Fruit fly (Drosophila melanogaster): ENCODE results near the gene CG18284.

CG18284 gene

DNA sequence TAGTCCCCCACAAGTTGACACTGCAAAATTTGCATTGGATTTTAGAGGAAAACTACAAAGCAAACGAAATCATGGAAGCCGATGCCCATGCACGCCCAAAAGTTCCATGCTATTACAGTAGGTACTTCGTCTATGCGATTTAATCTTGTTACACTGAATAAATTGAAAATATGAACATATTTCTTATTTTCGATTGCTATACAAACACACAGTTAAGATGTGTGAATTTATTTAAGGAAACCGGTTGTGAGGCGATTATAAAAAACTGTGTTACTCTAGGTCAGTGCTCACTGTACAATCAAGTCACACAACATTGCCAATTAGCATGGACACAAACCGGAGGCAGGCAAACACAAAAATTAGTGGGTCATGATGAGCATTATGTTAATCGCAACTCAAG, 21.8 kb downstream of the CG18284 start (continued):
- TF ChIP-seq CG15514 (GFP tag; optimal IDR thresholded peaks at IDR 0.05), result peak; percentile 53
- peak; percentile 86 for TF ChIP-seq zfh1 (GFP tag; IDR thresholded peaks at IDR 0.05)
- TF ChIP-seq CG3726 (GFP tag; IDR thresholded peaks at IDR 0.05), result peak; percentile 73; the same call in 2 of the 3 replicates
- peak; percentile 67 for TF ChIP-seq CG8089 (GFP tag; optimal IDR thresholded peaks at IDR 0.05)
- peak; percentile 90 for TF ChIP-seq lmd (GFP tag; IDR thresholded peaks at IDR 0.05)
- no peak for TF ChIP-seq usp (GFP tag; optimal IDR thresholded peaks at IDR 0.05)
- TF ChIP-seq inv (GFP tag; IDR thresholded peaks at IDR 0.05; ENCODE audit: partially characterized antibody), result no peak
- peak; percentile 47 for TF ChIP-seq Nf-YC (tag; optimal IDR thresholded peaks at IDR 0.05)
- TF ChIP-seq CG1603 (tag; optimal IDR thresholded peaks at IDR 0.05), result peak; percentile 81
- peak; percentile 43 for TF ChIP-seq CG3407 (GFP tag; optimal IDR thresholded peaks at IDR 0.05)
- TF ChIP-seq Stat92E (GFP tag; optimal IDR thresholded peaks at IDR 0.05), result no peak
- TF ChIP-seq CG1832 (GFP tag; optimal IDR thresholded peaks at IDR 0.05), result no peak
- TF ChIP-seq onecut (GFP tag; IDR thresholded peaks at IDR 0.05), result peak; percentile 61
- TF ChIP-seq unc-4 (GFP tag; IDR thresholded peaks at IDR 0.05; ENCODE audit: partially characterized antibody), result no peak
- TF ChIP-seq CG16815 (GFP tag; optimal IDR thresholded peaks at IDR 0.05), result peak; percentile 58
- peak; percentile 70 for TF ChIP-seq CG9215 (GFP tag; IDR thresholded peaks at IDR 0.05)
- no peak for TF ChIP-seq Opbp (GFP tag; IDR thresholded peaks at IDR 0.05; ENCODE audit: partially characterized antibody)
- TF ChIP-seq CG6765 (GFP tag; optimal IDR thresholded peaks at IDR 0.05), result no peak
- peak; percentile 92 for TF ChIP-seq Ada2b (GFP tag; IDR thresholded peaks at IDR 0.05)
- no peak for TF ChIP-seq Spps (tag; optimal IDR thresholded peaks at IDR 0.05)
- peak; percentile 77; the same call in 2 of the 3 replicates for TF ChIP-seq gce (GFP tag; IDR thresholded peaks at IDR 0.05)
- TF ChIP-seq CG6254 (GFP tag; optimal IDR thresholded peaks at IDR 0.05), result no peak
- peak; percentile 54 for TF ChIP-seq CG4854 (GFP tag; optimal IDR thresholded peaks at IDR 0.05)
- TF ChIP-seq odd (GFP tag; optimal IDR thresholded peaks at IDR 0.05), result peak; percentile 59
- peak; percentile 63 for TF ChIP-seq CG8388 (GFP tag; optimal IDR thresholded peaks at IDR 0.05)
- no peak for TF ChIP-seq hth (optimal IDR thresholded peaks at IDR 0.05)
- no peak for TF ChIP-seq Hand (GFP tag; optimal IDR thresholded peaks at IDR 0.05)
- no peak for TF ChIP-seq nerfin-2 (GFP tag; IDR thresholded peaks at IDR 0.05; ENCODE audit: partially characterized antibody)
- peak; percentile 63 for TF ChIP-seq Sox100B (GFP tag; optimal IDR thresholded peaks at IDR 0.05)
- peak; percentile 64 for TF ChIP-seq jumu (GFP tag; optimal IDR thresholded peaks at IDR 0.05)
- peak; percentile 52 for TF ChIP-seq CG9727 (GFP tag; optimal IDR thresholded peaks at IDR 0.05)
- peak; percentile 79 for TF ChIP-seq ara (GFP tag; IDR thresholded peaks at IDR 0.05)
- no peak for TF ChIP-seq sna (GFP tag; IDR thresholded peaks at IDR 0.05; ENCODE audit: partially characterized antibody)
- no peak for TF ChIP-seq nerfin-1 (tag; optimal IDR thresholded peaks at IDR 0.05)
- TF ChIP-seq B-H2 (GFP tag; optimal IDR thresholded peaks at IDR 0.05), result no peak
- TF ChIP-seq CG18011 (GFP tag; optimal IDR thresholded peaks at IDR 0.05), result peak; percentile 58
- TF ChIP-seq bcd (GFP tag; optimal IDR thresholded peaks at IDR 0.05), result peak; percentile 77
- TF ChIP-seq br (optimal IDR thresholded peaks at IDR 0.05), result no peak
- TF ChIP-seq sc (optimal IDR thresholded peaks at IDR 0.05), result no peak
- TF ChIP-seq sc (GFP tag; optimal IDR thresholded peaks at IDR 0.05), result no peak
- no peak for TF ChIP-seq CG13287 (GFP tag; IDR thresholded peaks at IDR 0.05; ENCODE audit: partially characterized antibody)
- TF ChIP-seq zen (tag; optimal IDR thresholded peaks at IDR 0.05), result peak; percentile 57
- no peak for TF ChIP-seq CG13894 (tag; optimal IDR thresholded peaks at IDR 0.05)
- TF ChIP-seq CG9797 (GFP tag; optimal IDR thresholded peaks at IDR 0.05), result no peak
- TF ChIP-seq pum (GFP tag; optimal IDR thresholded peaks at IDR 0.05), result peak; percentile 82
- TF ChIP-seq CG12942 (GFP tag; optimal IDR thresholded peaks at IDR 0.05), result peak; percentile 68
- peak; percentile 57 for TF ChIP-seq CG12236 (GFP tag; optimal IDR thresholded peaks at IDR 0.05)
- peak; percentile 62 for TF ChIP-seq Asciz (GFP tag; optimal IDR thresholded peaks at IDR 0.05)
- peak; percentile 77 for TF ChIP-seq ssp (GFP tag; IDR thresholded peaks at IDR 0.05)
- TF ChIP-seq CG34376 (GFP tag; optimal IDR thresholded peaks at IDR 0.05), result no peak
- TF ChIP-seq yki (optimal IDR thresholded peaks at IDR 0.05), result no peak
